Fruit fly (Drosophila melanogaster) whole organism, wandering third instar larva: ENCODE results near the gene CG13023.

Experiments
- CrebA ChIP-seq: fragments of 200-800 bp; sonication (Bioruptor generic); optimal IDR thresholded peaks from 2 replicates; lab custom pipeline; 2016; ENCODE audit warnings: missing biosample characterization, mild to moderate bottlenecking, missing genetic modification characterization, borderline replicate concordance
- Hr78 ChIP-seq: fragments of >200 bp; optimal IDR thresholded peaks from 2 replicates; lab custom pipeline; 2017; ENCODE audit warnings: missing biosample characterization, missing genetic modification characterization
- Jra ChIP-seq: sonication (Bioruptor generic); optimal IDR thresholded peaks from 2 replicates; lab custom pipeline; 2016; ENCODE audit warnings: missing biosample characterization, missing genetic modification characterization
- Myc ChIP-seq: fragments of >200 bp; optimal IDR thresholded peaks from 2 replicates; lab custom pipeline; 2017
- OdsH ChIP-seq: fragments of 200-800 bp; sonication (Bioruptor generic); optimal IDR thresholded peaks from 2 replicates; lab custom pipeline; 2016; ENCODE audit warnings: missing biosample characterization, mild to moderate bottlenecking, missing genetic modification characterization
- dmrt93B ChIP-seq: fragments of 200-800 bp; sonication (Bioruptor generic); optimal IDR thresholded peaks from 2 replicates; lab custom pipeline; 2018; ENCODE audit warnings: missing biosample characterization, mild to moderate bottlenecking, missing genetic modification characterization
- foxo ChIP-seq, 2 experiments: fragments of 200-800 bp; sonication (Bioruptor generic); optimal IDR thresholded peaks; 2 replicates in 1 of 2; 3 replicates in 1 of 2; lab custom pipeline; 2016 to 2017; ENCODE audit warnings: missing biosample characterization in 2 of 2, missing genetic modification characterization in 2 of 2
- fru ChIP-seq: fragments of 200-800 bp; sonication (Bioruptor generic); optimal IDR thresholded peaks from 3 replicates; lab custom pipeline; 2016; ENCODE audit warnings: missing biosample characterization, mild to moderate bottlenecking, missing genetic modification characterization
- jim ChIP-seq: fragments of 175-275, 200-325 bp; sonication (Bioruptor generic); optimal IDR thresholded peaks from 2 replicates; lab custom pipeline; 2016; ENCODE audit warnings: missing biosample characterization, mild to moderate bottlenecking, missing genetic modification characterization
- lola ChIP-seq: fragments of >200 bp; optimal IDR thresholded peaks from 2 replicates; lab custom pipeline; 2017; ENCODE audit warnings: missing biosample characterization, missing genetic modification characterization
- psq ChIP-seq: fragments of 200-800 bp; sonication (Bioruptor generic); optimal IDR thresholded peaks from 3 replicates; lab custom pipeline; 2017; ENCODE audit warnings: missing biosample characterization, mild to moderate bottlenecking, missing genetic modification characterization, moderate library complexity
- tai ChIP-seq: sonication (Bioruptor generic); optimal IDR thresholded peaks from 2 replicates; lab custom pipeline; 2016; ENCODE audit warnings: missing biosample characterization, missing genetic modification characterization
- usp ChIP-seq: fragments of >200 bp; optimal IDR thresholded peaks from 2 replicates; lab custom pipeline; 2017; ENCODE audit warnings: missing biosample characterization, missing genetic modification characterization

dm6 chr3L:16915766-16916476 lies 11.3 kb downstream of the CG13023 start:
- TF ChIP-seq psq (GFP tag; lab: Kevin White, UChicago) (no peak), fru (GFP tag; lab: Kevin White, UChicago) (peak; percentile 36), tai (no peak), Hr78 (no peak), Jra (GFP tag; lab: Kevin White, UChicago) (no peak), usp (GFP tag; lab: Kevin White, UChicago) (no peak), dmrt93B (GFP tag; lab: Kevin White, UChicago) (peak; percentile 21), foxo (GFP tag; optimal IDR thresholded peaks at IDR 0.05; lab: Kevin White, UChicago) (peak in 1 of 2 experiments; percentile 16), lola (GFP tag; lab: Kevin White, UChicago) (no peak), jim (GFP tag; lab: Kevin White, UChicago) (no peak), CrebA (GFP tag; lab: Kevin White, UChicago) (no peak), Myc (no peak), OdsH (no peak)
